Fruit fly (Drosophila melanogaster): Measurements from ENCODE around the gene okr.

Gene okr

DNA sequence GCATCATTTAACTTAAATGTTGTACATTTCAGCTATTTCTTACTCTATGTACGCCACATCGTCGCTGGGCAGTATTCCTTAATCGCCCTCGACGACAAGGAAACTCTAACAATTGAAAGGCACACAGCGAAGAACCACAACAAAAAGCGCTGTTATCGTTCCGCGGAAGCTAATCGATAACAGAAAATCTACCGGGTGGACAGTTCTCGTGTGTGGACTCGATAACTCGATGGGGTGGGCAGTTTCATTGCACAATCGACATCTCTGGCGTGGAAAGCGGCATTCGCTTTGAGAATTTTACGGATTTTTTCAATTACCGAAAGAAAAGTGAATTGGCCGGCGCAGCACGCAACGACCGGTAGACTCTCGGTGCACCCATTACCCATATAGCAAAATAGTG, 30.4 kb upstream of the okr start, which contains the start of the genes alpha4GT1 and Prp40:
alpha4GT1 (minus strand) TSS at position 156 of the 400 bp plus-strand sequence.
Prp40 (plus strand) TSS at position 241 of the 400 bp plus-strand sequence.
- TF ChIP-seq Gug (GFP tag; IDR thresholded peaks at IDR 0.05), result no peak
- TF ChIP-seq esn (GFP tag; optimal IDR thresholded peaks at IDR 0.05), result peak; percentile 16
- peak; percentile 81 for TF ChIP-seq CG1621 (tag; optimal IDR thresholded peaks at IDR 0.05)
- TF ChIP-seq Sox102F (GFP tag; optimal IDR thresholded peaks at IDR 0.05), result no peak

DNA sequence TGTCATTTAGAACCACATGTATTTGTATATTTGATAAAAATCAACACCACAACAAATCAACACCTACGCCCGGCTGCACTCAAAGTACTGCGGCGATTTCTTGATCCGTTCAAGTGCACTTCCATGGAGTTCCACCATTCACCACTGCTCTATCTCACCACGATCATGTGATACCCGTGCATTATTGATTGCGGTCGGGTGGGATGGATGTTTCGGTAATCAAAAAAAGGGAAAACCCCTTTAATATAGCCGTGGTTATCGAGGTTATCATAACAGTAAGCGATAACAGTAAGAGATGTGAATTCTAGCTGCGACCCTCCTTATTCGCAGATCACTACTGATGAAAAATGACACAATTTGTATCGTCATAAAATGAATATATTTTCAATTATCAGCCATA, 25.7 kb upstream of the okr start, which contains the start of the genes CG17224 and CG17264:
CG17224 (minus strand) TSS at position 97 of the 400 bp plus-strand sequence.
CG17264 (plus strand) TSS at position 297 of the 400 bp plus-strand sequence.
- TF ChIP-seq net (GFP tag; optimal IDR thresholded peaks at IDR 0.05) (no peak), Eip75B (GFP tag; optimal IDR thresholded peaks at IDR 0.05) (no peak), svp (GFP tag) (peak; percentile 83)

DNA sequence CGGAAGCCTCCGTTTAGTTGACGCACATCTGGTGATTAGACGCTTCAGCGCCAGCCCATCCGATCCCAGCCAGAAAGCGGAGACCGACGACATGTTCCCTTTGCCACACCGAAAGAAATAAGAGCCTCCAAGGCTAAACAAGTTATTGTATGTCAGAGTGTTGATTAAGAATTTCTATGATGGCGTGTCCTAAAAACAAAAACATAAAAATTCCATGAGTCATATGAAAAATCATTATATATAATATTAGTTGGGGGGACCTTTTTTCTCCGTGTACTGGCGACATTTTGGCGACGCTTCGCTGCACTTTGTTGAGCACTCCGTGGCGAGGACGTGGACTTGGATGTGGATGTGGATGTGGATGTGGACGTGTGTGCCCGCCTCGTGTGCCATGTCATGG, 20.2 kb upstream of the okr start:
- TF ChIP-seq CG8632 (GFP tag; optimal IDR thresholded peaks at IDR 0.05), result peak; percentile 42
- TF ChIP-seq CG10669 (GFP tag; optimal IDR thresholded peaks at IDR 0.05), result no peak
- TF ChIP-seq topi (GFP tag; optimal IDR thresholded peaks at IDR 0.05), result peak; percentile 54
- peak; percentile 89 for TF ChIP-seq CG6163 (GFP tag; IDR thresholded peaks at IDR 0.05)
- peak; percentile 46 for TF ChIP-seq Ets96B (tag; optimal IDR thresholded peaks at IDR 0.05)
- no peak for TF ChIP-seq Smox (GFP tag; optimal IDR thresholded peaks at IDR 0.05)
- peak in 1 of 2 experiments; percentile 61 for TF ChIP-seq salr (GFP tag; optimal IDR thresholded peaks at IDR 0.05)
- TF ChIP-seq Gug (GFP tag; IDR thresholded peaks at IDR 0.05), result peak; percentile 64
- TF ChIP-seq CG8319 (GFP tag; optimal IDR thresholded peaks at IDR 0.05), result no peak
- TF ChIP-seq Lpt (GFP tag; optimal IDR thresholded peaks at IDR 0.05), result peak; percentile 71
- peak; percentile 70 for TF ChIP-seq CG15336 (GFP tag; IDR thresholded peaks at IDR 0.05)
- peak; percentile 43 for TF ChIP-seq lz (GFP tag; optimal IDR thresholded peaks at IDR 0.05)
- TF ChIP-seq CG7368 (GFP tag; optimal IDR thresholded peaks at IDR 0.05), result no peak
- peak; percentile 67 for TF ChIP-seq net (GFP tag; optimal IDR thresholded peaks at IDR 0.05)
- TF ChIP-seq CG10631 (GFP tag; optimal IDR thresholded peaks at IDR 0.05), result no peak
- no peak for TF ChIP-seq spab (GFP tag; optimal IDR thresholded peaks at IDR 0.05)
- peak; percentile 12 for TF ChIP-seq vri (GFP tag; optimal IDR thresholded peaks at IDR 0.05)
- TF ChIP-seq Hr4 (GFP tag; optimal IDR thresholded peaks at IDR 0.05), result peak; percentile 83
- TF ChIP-seq CG11762 (GFP tag; optimal IDR thresholded peaks at IDR 0.05; ENCODE audit: insufficient read depth), result peak; percentile 37
- peak; percentile 37 for TF ChIP-seq CG31627 (GFP tag; optimal IDR thresholded peaks at IDR 0.05)
- no peak for TF ChIP-seq Ets21C (GFP tag; optimal IDR thresholded peaks at IDR 0.05)
- TF ChIP-seq Sox102F (GFP tag; optimal IDR thresholded peaks at IDR 0.05), result peak; percentile 39
- TF ChIP-seq esn (GFP tag; optimal IDR thresholded peaks at IDR 0.05), result peak; percentile 53
- TF ChIP-seq CG9139 (GFP tag; optimal IDR thresholded peaks at IDR 0.05), result no peak
- TF ChIP-seq cyc (GFP tag; optimal IDR thresholded peaks at IDR 0.05), result peak; percentile 24
- TF ChIP-seq svp (GFP tag), result peak; percentile 42
- TF ChIP-seq CG6854 (GFP tag; optimal IDR thresholded peaks at IDR 0.05), result no peak
- peak; percentile 62 for TF ChIP-seq pdm3 (GFP tag; optimal IDR thresholded peaks at IDR 0.05)
- TF ChIP-seq Sox15 (GFP tag; optimal IDR thresholded peaks at IDR 0.05), result no peak
- peak; percentile 42 for TF ChIP-seq dac (GFP tag; optimal IDR thresholded peaks at IDR 0.05)
- peak in 1 of 2 experiments; percentile 9 for TF ChIP-seq ss (GFP tag; optimal IDR thresholded peaks at IDR 0.05)
- no peak for TF ChIP-seq fkh (GFP tag; optimal IDR thresholded peaks at IDR 0.05)
- no peak for TF ChIP-seq CG6808 (GFP tag; optimal IDR thresholded peaks at IDR 0.05)
- peak; percentile 21 for TF ChIP-seq CG1621 (tag; optimal IDR thresholded peaks at IDR 0.05)
- TF ChIP-seq CG3919 (GFP tag; optimal IDR thresholded peaks at IDR 0.05), result peak; percentile 70
- TF ChIP-seq Met (GFP tag; optimal IDR thresholded peaks at IDR 0.05), result no peak
- TF ChIP-seq Eip75B (GFP tag; optimal IDR thresholded peaks at IDR 0.05), result peak; percentile 41
- TF ChIP-seq CG32006 (GFP tag; optimal IDR thresholded peaks at IDR 0.05), result peak; percentile 86
- TF ChIP-seq achi (GFP tag; optimal IDR thresholded peaks at IDR 0.05), result peak; percentile 58
- TF ChIP-seq Sox14 (GFP tag; optimal IDR thresholded peaks at IDR 0.05), result peak; percentile 60
- TF ChIP-seq Eip78C (GFP tag), result peak; percentile 86
- TF ChIP-seq CG4318 (GFP tag; optimal IDR thresholded peaks at IDR 0.05), result no peak
- TF ChIP-seq eg (GFP tag; IDR thresholded peaks at IDR 0.05), result peak; percentile 82
- no peak for TF ChIP-seq fd85E (GFP tag; optimal IDR thresholded peaks at IDR 0.05)
- TF ChIP-seq Eip93F (GFP tag; optimal IDR thresholded peaks at IDR 0.05), result no peak
- peak; percentile 37 for TF ChIP-seq CG6792 (GFP tag; optimal IDR thresholded peaks at IDR 0.05)
- no peak for TF ChIP-seq acj6 (GFP tag; optimal IDR thresholded peaks at IDR 0.05)
